Worm (Caenorhabditis elegans): ENCODE results near the gene C49C3.10.

The C49C3.10 gene

DNA sequence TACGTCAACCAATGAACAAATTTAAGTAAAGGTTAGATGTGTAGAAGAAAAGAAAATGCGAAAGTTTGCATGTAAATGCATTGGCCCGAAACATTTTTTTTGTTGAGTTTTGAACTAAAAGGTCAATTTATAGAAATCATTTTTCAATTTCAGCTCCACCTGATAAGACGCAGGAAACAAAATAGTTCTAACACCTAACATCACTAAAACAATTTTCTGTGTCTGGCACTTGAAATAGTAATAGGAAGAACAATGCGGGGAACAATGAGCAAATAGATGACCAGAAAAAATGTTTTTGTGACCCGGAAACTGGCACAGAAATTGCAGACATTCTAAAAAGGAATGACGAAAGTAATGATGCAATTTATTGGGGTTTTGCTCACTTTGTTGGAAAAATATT, 46.4 kb downstream of the C49C3.10 start:
- TF ChIP-seq unc-3 (GFP tag; conservative IDR thresholded peaks at IDR 0.05) (no peak), unc-3 (tag; optimal IDR thresholded peaks at IDR 0.05) (no peak)

DNA sequence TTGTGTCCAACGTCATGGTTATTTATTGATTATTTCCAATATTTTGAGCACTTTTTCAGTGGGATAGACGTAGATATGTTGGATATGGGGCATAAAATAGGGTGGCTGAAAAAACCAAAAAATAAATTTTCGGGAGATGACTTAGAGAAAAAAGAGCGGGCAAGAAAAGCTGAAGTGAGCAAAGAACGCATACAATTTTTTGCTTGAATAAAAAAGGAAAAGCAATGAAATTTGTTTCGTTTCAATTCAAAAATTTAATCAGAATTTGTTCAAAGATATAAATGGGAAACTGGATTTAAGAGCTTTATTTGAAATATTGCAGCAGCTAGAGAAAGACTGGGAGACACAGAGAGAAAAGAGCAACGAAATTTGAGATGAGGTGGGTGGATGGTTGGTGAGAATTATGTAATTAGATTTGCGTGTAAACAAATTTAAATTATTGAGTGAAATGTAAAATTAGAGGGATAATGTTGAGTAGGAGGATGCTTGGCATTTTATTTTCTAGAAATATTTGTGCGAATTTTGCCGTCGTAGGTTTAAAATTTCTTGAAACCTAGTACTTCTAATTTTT, 47.1 kb downstream of the C49C3.10 start, which contains the start of the genes T28F3.11 and slc-17.4:
Gene T28F3.11 (minus strand): TSS at position 51 of the 571 bp plus-strand sequence.
Gene slc-17.4 (minus strand): TSS at position 105 of the 571 bp plus-strand sequence.
- TF ChIP-seq unc-42 (tag; optimal IDR thresholded peaks at IDR 0.05) = peak; percentile 72
- no peak for TF ChIP-seq pat-9 (tag; optimal IDR thresholded peaks at IDR 0.05)

ce11 chrIV:17287908-17288675, 50.7 kb downstream of the C49C3.10 start, which contains the start of gene zipt-7.1:
TSS of gene zipt-7.1 (minus strand) at chrIV:17288139.
- no peak for TF ChIP-seq sox-4 (tag; optimal IDR thresholded peaks at IDR 0.05)
- no peak for TF ChIP-seq ceh-19 (GFP tag; optimal IDR thresholded peaks at IDR 0.05)
- TF ChIP-seq ceh-9 (tag; optimal IDR thresholded peaks at IDR 0.05) = no peak
- TF ChIP-seq pros-1 (tag; optimal IDR thresholded peaks at IDR 0.05) = no peak
- TF ChIP-seq ceh-48 (tag; optimal IDR thresholded peaks at IDR 0.05) = no peak
- TF ChIP-seq C08G9.2 (tag; optimal IDR thresholded peaks at IDR 0.05) = no peak
- TF ChIP-seq ceh-2 (tag; optimal IDR thresholded peaks at IDR 0.05) = no peak
- no peak for TF ChIP-seq lin-11 (tag; optimal IDR thresholded peaks at IDR 0.05)
- no peak for TF ChIP-seq fax-1 (tag; optimal IDR thresholded peaks at IDR 0.05)
- TF ChIP-seq unc-3 (GFP tag; conservative IDR thresholded peaks at IDR 0.05) = no peak
- TF ChIP-seq unc-3 (tag; optimal IDR thresholded peaks at IDR 0.05) = no peak
- TF ChIP-seq elt-4 (tag; optimal IDR thresholded peaks at IDR 0.05) = no peak
- TF ChIP-seq npax-4 (tag; optimal IDR thresholded peaks at IDR 0.05) = no peak
- TF ChIP-seq nhr-11 (tag; optimal IDR thresholded peaks at IDR 0.05) = no peak
- TF ChIP-seq odd-2 (tag; optimal IDR thresholded peaks at IDR 0.05) = no peak
- TF ChIP-seq gmeb-2 (tag; optimal IDR thresholded peaks at IDR 0.05) = no peak
